Fruit fly (Drosophila melanogaster) S2 (cell line): ENCODE results near the gene Prdm13.

Source experiments
- CG8478 ChIP-seq: fragments of >200 bp; optimal IDR thresholded peaks from 2 replicates; lab custom pipeline; 2018
- CTCF ChIP-seq, 2 experiments: fragments of >200 bp; optimal IDR thresholded peaks; 2 replicates each; lab custom pipeline; 2018

Gene Prdm13

dm6 chr3L:6160514-6160913 lies 2.4 kb upstream of the Prdm13 start, which contains the start of gene Cpr65Az:
Gene Cpr65Az, plus strand, starts transcription at chr3L:6160814.
- TF ChIP-seq CG8478 (lab: Kevin White, UChicago) = no peak
- TF ChIP-seq CTCF (optimal IDR thresholded peaks at IDR 0.05; lab: Kevin White, UChicago) = no peak

dm6 chr3L:6161997-6162396 lies 930 bp upstream of the Prdm13 start:
- TF ChIP-seq CG8478 (lab: Kevin White, UChicago) = no peak
- no peak for TF ChIP-seq CTCF (optimal IDR thresholded peaks at IDR 0.05; lab: Kevin White, UChicago)

- no peak for TF ChIP-seq CTCF (optimal IDR thresholded peaks at IDR 0.05; lab: Kevin White, UChicago)
- no peak for TF ChIP-seq CG8478 (lab: Kevin White, UChicago)
These were observed 10.9 kb downstream of the Prdm13 start, which contains the start of the genes fmt and CG7376 for dm6 chr3L:6173826-6174255. Gene fmt, minus strand, starts transcription at chr3L:6173880. Gene CG7376, plus strand, starts transcription at chr3L:6174248.

dm6 chr3L:6181776-6182175 lies 18.8 kb downstream of the Prdm13 start, which contains the start of gene CG10274:
Gene CG10274, minus strand, starts transcription at chr3L:6181829.
- TF ChIP-seq CG8478 (lab: Kevin White, UChicago) (no peak), CTCF (optimal IDR thresholded peaks at IDR 0.05; lab: Kevin White, UChicago) (no peak)

- no peak for TF ChIP-seq CG8478 (lab: Kevin White, UChicago)
- TF ChIP-seq CTCF (optimal IDR thresholded peaks at IDR 0.05; lab: Kevin White, UChicago) = peak; percentile 30 to 53
These were observed 22.0 kb downstream of the Prdm13 start, which contains the start of the genes D19B and CG43293 for dm6 chr3L:6184884-6185438. Gene D19B, minus strand, starts transcription at chr3L:6184920. Gene CG43293, plus strand, starts transcription at chr3L:6185189.

- TF ChIP-seq CG8478 (lab: Kevin White, UChicago) = no peak
- no peak for TF ChIP-seq CTCF (optimal IDR thresholded peaks at IDR 0.05; lab: Kevin White, UChicago)
These were observed 26.3 kb downstream of the Prdm13 start, which contains the start of the genes D19A and CG7386 for dm6 chr3L:6188995-6189927. Gene D19A, minus strand, starts transcription at chr3L:6189123. Gene CG7386, plus strand, starts transcription at chr3L:6189745.

dm6 chr3L:6192822-6193555 lies 30.1 kb downstream of the Prdm13 start, which contains the start of the genes Sf3b6 and Tnpo:
Gene Sf3b6, minus strand, starts transcription at chr3L:6193179.
Gene Tnpo, plus strand, starts transcription at chr3L:6193480.
- TF ChIP-seq CTCF (optimal IDR thresholded peaks at IDR 0.05; lab: Kevin White, UChicago) (peak in 1 of 2 experiments; percentile 4), CG8478 (lab: Kevin White, UChicago) (no peak)

- TF ChIP-seq CTCF (optimal IDR thresholded peaks at IDR 0.05; lab: Kevin White, UChicago) (no peak), CG8478 (lab: Kevin White, UChicago) (no peak)
These were observed 30.7 kb downstream of the Prdm13 start for dm6 chr3L:6193556-6194114.

dm6 chr3L:6200173-6200572 lies 37.2 kb downstream of the Prdm13 start, which contains the start of gene CG8219:
Gene CG8219, plus strand, starts transcription at chr3L:6200473.
- no peak for TF ChIP-seq CG8478 (lab: Kevin White, UChicago)
- no peak for TF ChIP-seq CTCF (optimal IDR thresholded peaks at IDR 0.05; lab: Kevin White, UChicago)
